Worm (Caenorhabditis elegans): Measurements from ENCODE around the gene tam-1.

Gene tam-1

DNA sequence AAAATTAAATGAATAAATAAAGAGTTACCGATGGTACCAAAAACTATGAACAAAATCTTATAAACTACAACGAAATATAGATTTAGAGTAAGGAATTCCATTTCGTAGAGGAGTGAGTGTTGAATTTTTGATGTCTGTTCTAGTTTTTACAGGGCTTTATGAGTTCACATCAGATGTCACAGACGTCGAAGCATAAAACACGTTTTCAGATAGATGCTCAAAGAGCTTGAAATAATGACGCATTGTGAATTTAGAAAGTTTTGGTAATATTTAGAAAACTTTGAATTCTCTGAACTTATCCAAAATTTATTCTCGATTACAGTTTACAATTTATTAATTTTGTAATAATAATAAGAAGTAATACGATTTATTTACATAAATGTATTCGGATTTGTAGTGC is 10.0 kb upstream of the tam-1 start, which contains the start of gene srsx-9:
TSS of gene srsx-9 (minus strand) at position 101 of the 400 bp plus-strand sequence.
- TF ChIP-seq alr-1 (tag; optimal IDR thresholded peaks at IDR 0.05; ENCODE audit: borderline replicate concordance) (no peak), tbx-2 (tag; optimal IDR thresholded peaks at IDR 0.05) (no peak), jun-1 (tag; optimal IDR thresholded peaks at IDR 0.05) (no peak), isw-1 (GFP tag; IDR thresholded peaks at IDR 0.05) (no peak), rnt-1 (tag; optimal IDR thresholded peaks at IDR 0.05) (no peak), hlh-17 (GFP tag; optimal IDR thresholded peaks at IDR 0.05; ENCODE audit: borderline replicate concordance) (no peak), C16A3.4 (tag; optimal IDR thresholded peaks at IDR 0.05) (no peak), unc-62 (GFP tag; optimal IDR thresholded peaks at IDR 0.05) (no peak), pqm-1 (tag; optimal IDR thresholded peaks at IDR 0.05) (no peak)

DNA sequence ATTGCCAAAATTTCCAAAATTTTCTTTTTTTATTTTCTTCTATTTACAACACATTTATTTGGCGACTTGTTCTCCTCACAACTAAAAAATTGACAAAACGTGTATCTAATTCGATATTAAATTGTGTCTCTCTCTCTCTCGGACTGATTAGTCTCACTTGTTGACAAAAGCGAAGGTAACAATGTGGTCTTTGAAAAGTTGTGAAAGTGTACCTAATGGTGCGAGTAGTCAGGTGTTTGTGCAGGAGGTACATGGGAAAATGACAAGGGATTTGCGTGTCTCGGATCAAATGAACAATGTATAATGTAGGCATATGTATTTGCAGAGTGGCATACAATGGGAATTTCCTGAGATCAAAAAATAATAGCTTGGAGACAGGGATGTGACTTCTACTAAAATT is 6.6 kb upstream of the tam-1 start:
- TF ChIP-seq blmp-1 (tag; optimal IDR thresholded peaks at IDR 0.05) (peak; percentile 79), mep-1 (tag; optimal IDR thresholded peaks at IDR 0.05) (no peak), nhr-71 (tag; optimal IDR thresholded peaks at IDR 0.05) (peak; percentile 22), nhr-11 (tag; optimal IDR thresholded peaks at IDR 0.05) (no peak), lin-13 (GFP tag; optimal IDR thresholded peaks at IDR 0.05) (no peak), fkh-8 (tag; optimal IDR thresholded peaks at IDR 0.05) (peak; percentile 19), hpl-2 (GFP tag; optimal IDR thresholded peaks at IDR 0.05) (no peak), nhr-20 (tag; optimal IDR thresholded peaks at IDR 0.05) (peak; percentile 35), ama-1 (optimal IDR thresholded peaks at IDR 0.05) (no peak), nhr-12 (tag; optimal IDR thresholded peaks at IDR 0.05) (no peak), vab-15 (tag; optimal IDR thresholded peaks at IDR 0.05) (no peak), nhr-90 (tag; optimal IDR thresholded peaks at IDR 0.05; ENCODE audit: poor library complexity) (no peak), swsn-7 (tag; optimal IDR thresholded peaks at IDR 0.05) (no peak), snpc-4 (tag; optimal IDR thresholded peaks at IDR 0.05) (no peak), mdl-1 (tag; optimal IDR thresholded peaks at IDR 0.05) (peak in 1 of 2 experiments; percentile 5), elt-3 (tag; optimal IDR thresholded peaks at IDR 0.05) (peak in 1 of 6 experiments; percentile 25), elt-2 (tag; optimal IDR thresholded peaks at IDR 0.05) (peak; percentile 14), zip-4 (GFP tag; optimal IDR thresholded peaks at IDR 0.05) (no peak), lin-35 (GFP tag; optimal IDR thresholded peaks at IDR 0.05) (peak in 1 of 2 experiments; percentile 48), dsc-1 (tag; optimal IDR thresholded peaks at IDR 0.05) (no peak), lin-14 (GFP tag; optimal IDR thresholded peaks at IDR 0.05) (no peak), lir-3 (tag; optimal IDR thresholded peaks at IDR 0.05; ENCODE audit: poor library complexity) (no peak)

- TF ChIP-seq nhr-84 (tag; optimal IDR thresholded peaks at IDR 0.05) (no peak), fkh-8 (tag; optimal IDR thresholded peaks at IDR 0.05) (no peak), mef-2 (tag; optimal IDR thresholded peaks at IDR 0.05) (no peak), unc-30 (tag; optimal IDR thresholded peaks at IDR 0.05) (no peak), vab-15 (tag; optimal IDR thresholded peaks at IDR 0.05) (no peak)
Observed at ce11 chrV:4968775-4969174, 5.9 kb upstream of the tam-1 start.

DNA sequence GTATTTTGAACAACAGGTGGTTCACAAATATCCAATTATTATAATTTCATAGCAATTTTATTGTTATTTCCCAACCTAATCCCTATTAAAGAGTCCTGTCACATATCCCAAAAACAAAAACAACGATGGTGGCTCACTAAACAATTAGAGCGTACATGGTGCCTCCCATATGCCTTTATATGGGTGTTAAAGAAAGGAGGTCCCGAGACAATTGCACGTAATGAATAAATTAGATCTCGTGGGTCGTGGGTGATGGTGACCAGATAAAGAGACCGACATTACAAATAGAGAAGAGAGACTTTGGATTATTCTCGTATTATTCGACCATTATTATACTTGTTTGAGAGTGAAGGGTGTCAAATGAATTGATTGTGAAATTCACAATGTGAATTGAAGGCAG is 4.3 kb upstream of the tam-1 start:
- TF ChIP-seq nhr-71 (tag; optimal IDR thresholded peaks at IDR 0.05) (peak; percentile 15), lin-35 (GFP tag; optimal IDR thresholded peaks at IDR 0.05) (no peak), irx-1 (tag; optimal IDR thresholded peaks at IDR 0.05) (no peak), ceh-90 (tag; optimal IDR thresholded peaks at IDR 0.05) (no peak), lin-39 (tag; optimal IDR thresholded peaks at IDR 0.05) (no peak), jun-1 (tag; optimal IDR thresholded peaks at IDR 0.05) (no peak), nhr-20 (tag; optimal IDR thresholded peaks at IDR 0.05) (no peak), pag-3 (tag; optimal IDR thresholded peaks at IDR 0.05; ENCODE audit: borderline replicate concordance, insufficient read depth) (no peak), efl-3 (GFP tag; optimal IDR thresholded peaks at IDR 0.05) (no peak), unc-98 (GFP tag; IDR thresholded peaks at IDR 0.05) (no peak), fkh-4 (tag; optimal IDR thresholded peaks at IDR 0.05; ENCODE audit: borderline replicate concordance) (no peak), C16A3.4 (tag; optimal IDR thresholded peaks at IDR 0.05) (no peak), hlh-17 (GFP tag; optimal IDR thresholded peaks at IDR 0.05; ENCODE audit: borderline replicate concordance) (no peak), zip-4 (GFP tag; optimal IDR thresholded peaks at IDR 0.05) (no peak), mep-1 (tag; optimal IDR thresholded peaks at IDR 0.05) (no peak), skn-1 (tag; optimal IDR thresholded peaks at IDR 0.05) (no peak), nhr-237 (tag; optimal IDR thresholded peaks at IDR 0.05) (no peak), vab-15 (tag; optimal IDR thresholded peaks at IDR 0.05) (no peak), aha-1 (tag; optimal IDR thresholded peaks at IDR 0.05) (no peak), C04F5.9 (tag; optimal IDR thresholded peaks at IDR 0.05) (no peak), lin-13 (GFP tag; optimal IDR thresholded peaks at IDR 0.05) (no peak), unc-30 (tag; optimal IDR thresholded peaks at IDR 0.05) (no peak), swsn-7 (tag; optimal IDR thresholded peaks at IDR 0.05) (no peak), nhr-90 (tag; optimal IDR thresholded peaks at IDR 0.05; ENCODE audit: poor library complexity) (no peak), mdl-1 (tag; optimal IDR thresholded peaks at IDR 0.05) (no peak), rnt-1 (tag; optimal IDR thresholded peaks at IDR 0.05) (no peak), tbx-2 (tag; optimal IDR thresholded peaks at IDR 0.05) (no peak), dsc-1 (tag; optimal IDR thresholded peaks at IDR 0.05) (peak; percentile 60)

Data from whole organism, L1 larva.